Worm (Caenorhabditis elegans) whole organism, L2 larva: ENCODE data around the gene cyp-35A4.

Source experiments
- elt-3 ChIP-seq: sonication (generic microtip); optimal IDR thresholded peaks from 2 replicates; lab custom pipeline; 2017; ENCODE audit warnings: missing biosample characterization, missing genetic modification characterization
- gmeb-1 ChIP-seq: fragments of 150-350 bp; optimal IDR thresholded peaks from 2 replicates; lab custom pipeline; 2014; ENCODE audit warnings: missing biosample characterization, missing genetic modification characterization
- unc-55 ChIP-seq: fragments of 150-350 bp; sonication (generic microtip); optimal IDR thresholded peaks from 3 replicates; lab custom pipeline; 2014; ENCODE audit warnings: missing biosample characterization, missing genetic modification reagents, missing genetic modification characterization

ce11 chrV:3981680-3982079 lies 49.7 kb upstream of the cyp-35A4 start, which contains the start of gene nlp-30:
- TF ChIP-seq unc-55 (GFP tag; lab: Kevin White, UChicago) (no peak), elt-3 (tag; lab: Kevin White, UChicago) (no peak), gmeb-1 (no peak)
